Fruit fly (Drosophila melanogaster): ENCODE measurements around the gene CG14891.
A peak's percentile ranks its signal among the peaks of the same experiment; 100 is the strongest.

Gene CG14891

DNA sequence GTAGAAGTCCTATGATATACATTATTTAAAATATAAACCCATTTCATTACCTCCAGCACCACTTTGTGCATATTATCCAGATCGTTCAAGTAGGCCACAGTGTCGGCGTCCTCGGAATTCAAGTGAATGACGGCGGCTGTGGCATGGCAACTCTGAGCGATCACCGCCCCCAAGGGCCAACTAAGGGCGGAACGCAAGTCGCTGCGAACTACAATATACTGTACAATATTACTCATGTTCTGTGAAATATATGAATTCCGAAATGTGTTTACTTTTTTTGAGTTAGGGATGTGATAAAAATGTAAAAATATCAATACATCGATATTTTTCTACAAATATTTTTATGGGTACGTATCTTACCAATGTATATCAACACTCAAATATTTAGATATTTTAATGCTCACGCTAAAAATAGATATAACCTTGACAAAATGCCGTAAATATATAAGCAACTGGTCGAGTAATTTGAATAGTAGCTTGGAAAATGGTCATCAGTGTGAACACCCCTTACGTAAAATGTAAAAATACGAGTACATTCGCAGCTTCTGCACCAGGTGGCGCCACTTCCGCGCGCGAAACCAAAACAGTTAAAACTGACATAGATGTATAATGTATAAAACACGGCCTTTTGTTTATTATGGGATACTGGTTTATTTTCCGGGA is 2.3 kb downstream of the CG14891 start, which contains the start of gene CG14903 (continued):
- no peak for TF ChIP-seq salr (GFP tag; optimal IDR thresholded peaks at IDR 0.05)
- TF ChIP-seq Lpt (GFP tag; optimal IDR thresholded peaks at IDR 0.05) = no peak
- no peak for TF ChIP-seq eg (GFP tag; IDR thresholded peaks at IDR 0.05)
- TF ChIP-seq cyc (GFP tag; optimal IDR thresholded peaks at IDR 0.05) = peak; percentile 42
- TF ChIP-seq Blimp-1 (GFP tag; optimal IDR thresholded peaks at IDR 0.05) = no peak
- no peak for TF ChIP-seq Ets96B (tag; optimal IDR thresholded peaks at IDR 0.05)
- TF ChIP-seq Sox14 (GFP tag; optimal IDR thresholded peaks at IDR 0.05) = no peak
- no peak for TF ChIP-seq Hr4 (GFP tag; optimal IDR thresholded peaks at IDR 0.05)
- TF ChIP-seq fkh (GFP tag; optimal IDR thresholded peaks at IDR 0.05) = peak; percentile 81
- TF ChIP-seq Sox102F (GFP tag; optimal IDR thresholded peaks at IDR 0.05) = no peak
- TF ChIP-seq Eip93F (GFP tag; optimal IDR thresholded peaks at IDR 0.05) = no peak
- TF ChIP-seq Ets21C (GFP tag; optimal IDR thresholded peaks at IDR 0.05) = peak; percentile 12
- TF ChIP-seq Hr38 (GFP tag; optimal IDR thresholded peaks at IDR 0.05) = no peak
- no peak for TF ChIP-seq CG7368 (GFP tag; optimal IDR thresholded peaks at IDR 0.05)
- TF ChIP-seq CG6276 (GFP tag; optimal IDR thresholded peaks at IDR 0.05) = no peak
- TF ChIP-seq CG8319 (GFP tag; optimal IDR thresholded peaks at IDR 0.05) = no peak
- TF ChIP-seq dsx (GFP tag; optimal IDR thresholded peaks at IDR 0.05; ENCODE audit: poor library complexity, severe bottlenecking) = no peak
- TF ChIP-seq CG11902 (GFP tag; optimal IDR thresholded peaks at IDR 0.05) = peak; percentile 25
- TF ChIP-seq dac (GFP tag; optimal IDR thresholded peaks at IDR 0.05) = no peak
- no peak for TF ChIP-seq CG32006 (GFP tag; optimal IDR thresholded peaks at IDR 0.05)
- TF ChIP-seq fd85E (GFP tag; optimal IDR thresholded peaks at IDR 0.05) = no peak
- TF ChIP-seq vri (GFP tag; optimal IDR thresholded peaks at IDR 0.05) = no peak
- TF ChIP-seq svp (GFP tag) = peak; percentile 71

DNA sequence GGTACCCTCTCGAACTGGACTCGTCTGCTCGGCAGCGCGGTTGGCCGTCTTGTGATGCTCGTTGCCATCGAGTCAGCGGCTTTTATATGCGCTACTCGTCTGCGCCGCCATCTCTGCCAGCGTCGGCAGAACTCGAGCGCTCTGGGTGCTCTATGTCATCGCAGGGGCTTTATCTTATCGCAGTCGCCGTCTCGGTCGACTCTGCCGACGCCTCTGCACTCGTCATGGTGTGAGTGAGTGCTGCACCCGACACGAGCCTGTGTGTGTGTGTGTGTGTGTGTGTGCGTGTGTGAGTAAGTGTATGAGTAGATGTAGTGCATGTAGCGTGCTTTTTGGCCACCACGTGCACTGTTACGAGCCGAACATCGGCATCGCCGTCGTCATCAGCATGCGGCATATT is 12.3 kb downstream of the CG14891 start, which contains the start of gene Scp2:
Scp2 (minus strand) TSS at position 59 of the 400 bp plus-strand sequence.
- no peak for TF ChIP-seq CG10669 (GFP tag; optimal IDR thresholded peaks at IDR 0.05)
- TF ChIP-seq svp (GFP tag) = peak; percentile 19

DNA sequence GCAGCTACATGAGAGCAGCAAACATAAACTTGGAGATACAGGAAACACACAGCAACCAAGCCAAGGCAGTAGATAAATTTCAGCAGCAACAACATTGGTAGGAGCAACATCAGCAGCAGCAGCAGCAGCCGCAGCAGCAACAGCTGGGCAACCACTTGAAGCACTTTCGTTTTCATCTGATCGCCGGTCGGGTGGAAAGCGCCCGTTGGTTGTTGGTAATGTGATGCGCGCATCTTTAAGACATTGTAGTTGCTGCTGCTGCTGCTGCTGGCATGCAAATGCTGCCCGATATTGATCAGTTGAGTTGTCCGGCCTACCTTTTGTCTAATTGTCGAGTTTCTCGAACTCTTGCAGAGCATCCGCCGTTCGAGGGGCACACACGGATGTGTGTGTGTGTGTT is 20.1 kb downstream of the CG14891 start:
- TF ChIP-seq Eip93F (GFP tag; optimal IDR thresholded peaks at IDR 0.05) = no peak
- peak; percentile 13 for TF ChIP-seq CG3919 (GFP tag; optimal IDR thresholded peaks at IDR 0.05)
- TF ChIP-seq CG3032 (tag; optimal IDR thresholded peaks at IDR 0.05) = no peak
- TF ChIP-seq achi (GFP tag; optimal IDR thresholded peaks at IDR 0.05) = no peak
- no peak for TF ChIP-seq pdm3 (GFP tag; optimal IDR thresholded peaks at IDR 0.05)
- TF ChIP-seq salr (GFP tag; optimal IDR thresholded peaks at IDR 0.05) = no peak
- TF ChIP-seq dac (GFP tag; optimal IDR thresholded peaks at IDR 0.05) = no peak
- TF ChIP-seq dsx (GFP tag; optimal IDR thresholded peaks at IDR 0.05; ENCODE audit: poor library complexity, severe bottlenecking) = no peak

DNA sequence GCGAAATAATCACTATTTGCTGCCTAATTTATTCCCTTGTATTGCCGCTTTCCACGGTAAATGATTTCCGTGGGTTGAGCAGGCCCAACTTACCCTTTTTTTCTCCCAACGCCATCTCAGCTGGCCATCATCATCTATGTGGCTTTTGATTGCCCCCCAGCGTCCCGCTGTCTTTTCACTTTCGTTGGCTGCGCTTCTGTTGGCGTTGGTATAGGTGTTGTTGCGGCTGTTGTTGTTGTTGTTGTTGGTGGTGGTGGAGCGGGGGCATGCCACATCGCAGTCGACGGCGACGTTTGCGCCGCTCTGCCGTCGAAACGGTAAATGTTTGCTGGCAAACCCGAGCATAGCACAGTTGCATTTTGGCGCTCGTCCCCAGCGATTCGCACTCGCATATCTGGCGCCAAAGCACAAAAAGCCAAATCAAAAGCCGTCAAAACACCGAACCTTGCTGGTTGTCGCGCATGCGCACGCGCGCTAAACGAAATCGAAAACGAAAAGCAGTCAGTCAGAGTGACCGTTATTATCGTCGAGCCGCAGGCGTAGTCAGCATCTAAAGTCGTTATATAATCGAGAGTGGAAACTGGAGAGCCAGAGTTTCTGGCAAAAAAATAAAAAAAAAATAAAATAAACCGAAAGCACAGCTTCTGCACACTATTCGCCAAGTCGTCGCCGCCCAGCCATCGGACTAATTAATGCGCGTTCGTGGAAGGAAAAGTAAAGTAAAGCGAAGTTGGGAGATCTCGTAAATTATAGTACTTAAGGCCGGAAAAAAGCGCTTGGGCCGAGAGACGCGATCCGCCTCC is 22.9 kb downstream of the CG14891 start, which contains the start of gene CG14892:
CG14892 (plus strand) TSS at position 359 of the 803 bp plus-strand sequence.
- TF ChIP-seq Eip78C (GFP tag) = peak; percentile 42
- TF ChIP-seq CG8119 (GFP tag; IDR thresholded peaks at IDR 0.05) = peak; percentile 43; the same call in 1 of the 3 replicates
- no peak for TF ChIP-seq CG31627 (GFP tag; optimal IDR thresholded peaks at IDR 0.05)
- TF ChIP-seq eg (GFP tag; IDR thresholded peaks at IDR 0.05) = 0 out of 3 replicates have a peak, but pooled peaks have one; percentile 9
- TF ChIP-seq Hr39 (GFP tag; optimal IDR thresholded peaks at IDR 0.05) = no peak

DNA sequence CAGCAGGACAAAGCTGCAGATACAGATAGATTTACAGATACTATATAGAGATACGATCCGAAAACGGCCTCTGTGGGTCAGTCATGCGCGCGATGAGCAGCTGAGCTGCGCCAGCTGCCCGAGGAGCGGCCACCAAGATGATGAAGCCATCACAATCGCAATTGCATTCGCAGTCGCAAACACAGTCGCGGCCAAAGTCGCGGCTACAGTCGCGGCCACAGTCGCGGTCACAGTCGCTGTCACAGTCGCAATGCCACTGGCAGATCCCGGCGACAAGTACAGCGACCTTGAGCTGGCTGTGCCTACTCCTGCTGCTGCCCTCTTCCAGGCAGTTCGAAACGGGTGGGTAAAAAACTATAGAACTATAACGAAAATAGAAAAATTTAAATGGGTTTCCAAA is 23.6 kb downstream of the CG14891 start:
- TF ChIP-seq Eip78C (GFP tag) (peak; percentile 32), Hr39 (GFP tag; optimal IDR thresholded peaks at IDR 0.05) (no peak)

All from whole organism, prepupa.